Worm (Caenorhabditis elegans): ENCODE results near the gene Y42H9AR.4.

The Y42H9AR.4 gene

ce11 chrIV:8146283-8146682 is 34.3 kb upstream of the Y42H9AR.4 start (continued):
- TF ChIP-seq daf-8 (GFP tag; IDR thresholded peaks at IDR 0.05) (no peak), ctbp-1 (GFP tag; IDR thresholded peaks at IDR 0.05) (no peak), rbr-2 (tag; optimal IDR thresholded peaks at IDR 0.05) (no peak), mxl-3 (GFP tag; optimal IDR thresholded peaks at IDR 0.05) (no peak), ceh-82 (tag; optimal IDR thresholded peaks at IDR 0.05) (no peak), tra-1 (GFP tag; IDR thresholded peaks at IDR 0.05) (no peak), pha-4 (GFP tag; IDR thresholded peaks at IDR 0.05) (no peak), pha-4 (tag; optimal IDR thresholded peaks at IDR 0.05) (no peak), set-16 (GFP tag; IDR thresholded peaks at IDR 0.05) (no peak), ces-1 (GFP tag; optimal IDR thresholded peaks at IDR 0.05) (no peak), T26A8.4 (GFP tag; IDR thresholded peaks at IDR 0.05) (no peak), nhr-76 (tag; optimal IDR thresholded peaks at IDR 0.05) (no peak), ceh-28 (tag; optimal IDR thresholded peaks at IDR 0.05) (no peak), dmd-6 (GFP tag; IDR thresholded peaks at IDR 0.05) (no peak), ZK337.2 (GFP tag; IDR thresholded peaks at IDR 0.05) (no peak), ceh-20 (GFP tag; IDR thresholded peaks at IDR 0.05) (no peak), saeg-2 (GFP tag; IDR thresholded peaks at IDR 0.05) (no peak), D1046.2 (GFP tag; IDR thresholded peaks at IDR 0.05) (no peak), lin-38 (GFP tag; IDR thresholded peaks at IDR 0.05) (no peak), mes-2 (tag; optimal IDR thresholded peaks at IDR 0.05; ENCODE audit: poor library complexity, severe bottlenecking) (no peak), dpl-1 (GFP tag; optimal IDR thresholded peaks at IDR 0.05) (no peak), skn-1 (tag; optimal IDR thresholded peaks at IDR 0.05) (no peak), attf-4 (tag; optimal IDR thresholded peaks at IDR 0.05) (no peak), F49E8.2 (tag; optimal IDR thresholded peaks at IDR 0.05; ENCODE audit: borderline replicate concordance) (no peak), T20F7.1 (GFP tag; optimal IDR thresholded peaks at IDR 0.05) (no peak), ztf-11 (tag; optimal IDR thresholded peaks at IDR 0.05) (no peak), madf-5 (GFP tag; IDR thresholded peaks at IDR 0.05) (no peak), madf-9 (GFP tag; conservative IDR thresholded peaks at IDR 0.05) (no peak), snpc-4 (tag; optimal IDR thresholded peaks at IDR 0.05) (no peak), php-3 (GFP tag; IDR thresholded peaks at IDR 0.05) (no peak), Y75B8A.6 (GFP tag; IDR thresholded peaks at IDR 0.05) (no peak), tag-97 (GFP tag; IDR thresholded peaks at IDR 0.05) (no peak), zag-1 (tag; optimal IDR thresholded peaks at IDR 0.05) (no peak), lim-7 (GFP tag; IDR thresholded peaks at IDR 0.05) (no peak)

ce11 chrIV:8144341-8144740 is 32.3 kb upstream of the Y42H9AR.4 start:
- TF ChIP-seq pha-4 (GFP tag; IDR thresholded peaks at IDR 0.05): no peak
- no peak for TF ChIP-seq pha-4 (tag; optimal IDR thresholded peaks at IDR 0.05)
- TF ChIP-seq aha-1 (tag): peak; percentile 13
- no peak for TF ChIP-seq duxl-1 (tag; optimal IDR thresholded peaks at IDR 0.05; ENCODE audit: poor library complexity)
- TF ChIP-seq gei-8 (GFP tag; optimal IDR thresholded peaks at IDR 0.05): no peak
- peak; percentile 20; the same call in 1 of the 2 replicates for TF ChIP-seq T26A8.4 (GFP tag; IDR thresholded peaks at IDR 0.05)

ce11 chrIV:8142735-8143550 is 30.9 kb upstream of the Y42H9AR.4 start, which contains the start of gene pmk-2:
TSS of gene pmk-2 (plus strand) at chrIV:8143500.
- TF ChIP-seq daf-16 (GFP tag; optimal IDR thresholded peaks at IDR 0.05): no peak
- TF ChIP-seq daf-16 (tag; optimal IDR thresholded peaks at IDR 0.05): peak; percentile 83
- TF ChIP-seq nhr-77 (tag; optimal IDR thresholded peaks at IDR 0.05): peak; percentile 47
- TF ChIP-seq duxl-1 (tag; optimal IDR thresholded peaks at IDR 0.05; ENCODE audit: poor library complexity): no peak
- peak in 1 of 2 experiments; percentile 22 for TF ChIP-seq lsy-2 (tag; optimal IDR thresholded peaks at IDR 0.05)
- TF ChIP-seq dve-1 (tag; optimal IDR thresholded peaks at IDR 0.05; ENCODE audit: insufficient read depth): peak; percentile 25
- TF ChIP-seq unc-62 (GFP tag; optimal IDR thresholded peaks at IDR 0.05 in 1 of 2): peak in 1 of 2 experiments; percentile 87
- TF ChIP-seq unc-62 (tag; optimal IDR thresholded peaks at IDR 0.05): no peak
- TF ChIP-seq mdl-1 (tag; optimal IDR thresholded peaks at IDR 0.05): peak in 1 of 2 experiments; percentile 18
- peak; percentile 79 for TF ChIP-seq aha-1 (tag)
- TF ChIP-seq ceh-44 (GFP tag; IDR thresholded peaks at IDR 0.05): no peak
- no peak for TF ChIP-seq F10B5.3 (tag; optimal IDR thresholded peaks at IDR 0.05)
- peak; percentile 26 for TF ChIP-seq T20F7.1 (GFP tag; optimal IDR thresholded peaks at IDR 0.05)
- TF ChIP-seq mep-1 (tag; optimal IDR thresholded peaks at IDR 0.05): peak; percentile 37
- TF ChIP-seq hmg-1.1 (GFP tag; IDR thresholded peaks at IDR 0.05): no peak
- TF ChIP-seq pqm-1 (tag; optimal IDR thresholded peaks at IDR 0.05): peak; percentile 29

Measured in whole organism, L4 larva.